Worm (Caenorhabditis elegans) whole organism, L4/young adult: ENCODE data around the gene Y116A8C.25.

Experiments
- W03F9.2 ChIP-seq: fragments of 150-350 bp; optimal IDR thresholded peaks from 2 replicates; lab custom pipeline; 2014; ENCODE audit warnings: missing biosample characterization, missing genetic modification characterization
- dao-5 ChIP-seq: sonication (generic microtip); optimal IDR thresholded peaks from 2 replicates; lab custom pipeline; 2016; ENCODE audit warnings: missing genotype, missing genetic modification characterization, moderate library complexity, missing compliant biosample characterization
- him-1 ChIP-seq: sonication (generic microtip); optimal IDR thresholded peaks from 2 replicates; lab custom pipeline; 2016; ENCODE audit warnings: missing genotype, missing genetic modification reagents, missing genetic modification characterization, missing compliant biosample characterization

ce11 chrIV:17078649-17079048 lies at the start of gene Y116A8C.25:
- TF ChIP-seq him-1 (tag; lab: Kevin White, UChicago) (no peak), dao-5 (tag; lab: Kevin White, UChicago) (no peak), W03F9.2 (tag; lab: Kevin White, UChicago) (no peak)
